Worm (Caenorhabditis elegans): ENCODE data around the gene K11H3.2.

The K11H3.2 gene

ce11 chrIII:9825073-9825828, 20.9 kb upstream of the K11H3.2 start, which contains the start of gene ZK632.9:
ZK632.9 (minus strand) TSS chrIII:9825432.
- no peak for TF ChIP-seq aly-1 (tag; optimal IDR thresholded peaks at IDR 0.05)

ce11 chrIII:9826005-9826404, 20.2 kb upstream of the K11H3.2 start:
- no peak for TF ChIP-seq hmg-4 (GFP tag; optimal IDR thresholded peaks at IDR 0.05)
- TF ChIP-seq scrt-1 (GFP tag; IDR thresholded peaks at IDR 0.05), result no peak
- TF ChIP-seq flt-1 (GFP tag; IDR thresholded peaks at IDR 0.05), result no peak
- no peak for TF ChIP-seq tbx-37 (GFP tag; conservative IDR thresholded peaks at IDR 0.05)
- TF ChIP-seq ama-1 (optimal IDR thresholded peaks at IDR 0.05), result no peak
- TF ChIP-seq ets-7 (tag; optimal IDR thresholded peaks at IDR 0.05), result no peak
- TF ChIP-seq ceh-13 (GFP tag; optimal IDR thresholded peaks at IDR 0.05), result no peak
- TF ChIP-seq hmbx-1 (tag; optimal IDR thresholded peaks at IDR 0.05), result no peak
- TF ChIP-seq tbx-11 (GFP tag; IDR thresholded peaks at IDR 0.05), result no peak
- TF ChIP-seq B0310.2 (tag; optimal IDR thresholded peaks at IDR 0.05), result no peak
- no peak for TF ChIP-seq ceh-36 (tag; optimal IDR thresholded peaks at IDR 0.05)

ce11 chrIII:9827163-9827951, 18.8 kb upstream of the K11H3.2 start, which contains the start of the genes ZK632.10 and ZK632.11:
ZK632.10 (minus strand) TSS chrIII:9827722.
ZK632.11 (plus strand) TSS chrIII:9827915.
- TF ChIP-seq ceh-13 (GFP tag; optimal IDR thresholded peaks at IDR 0.05), result no peak

- no peak for TF ChIP-seq aly-1 (tag; optimal IDR thresholded peaks at IDR 0.05)
Measured at ce11 chrIII:9830502-9830901, 15.7 kb upstream of the K11H3.2 start, which contains the start of gene ZK632.12. ZK632.12 (plus strand) TSS chrIII:9830802.

ce11 chrIII:9832569-9832968, 13.6 kb upstream of the K11H3.2 start:
- TF ChIP-seq aly-1 (tag; optimal IDR thresholded peaks at IDR 0.05) (no peak), ceh-13 (GFP tag; optimal IDR thresholded peaks at IDR 0.05) (no peak), B0310.2 (tag; optimal IDR thresholded peaks at IDR 0.05) (no peak), hnd-1 (tag; optimal IDR thresholded peaks at IDR 0.05) (no peak), scrt-1 (GFP tag; IDR thresholded peaks at IDR 0.05) (no peak), hmg-4 (GFP tag; optimal IDR thresholded peaks at IDR 0.05) (no peak), sea-1 (GFP tag; conservative IDR thresholded peaks at IDR 0.05) (no peak), tbx-11 (GFP tag; IDR thresholded peaks at IDR 0.05) (no peak), tra-4 (tag; optimal IDR thresholded peaks at IDR 0.05) (no peak), ets-7 (tag; optimal IDR thresholded peaks at IDR 0.05) (no peak), tbx-37 (GFP tag; conservative IDR thresholded peaks at IDR 0.05) (no peak), hmbx-1 (tag; optimal IDR thresholded peaks at IDR 0.05) (no peak), F13C5.2 (tag; optimal IDR thresholded peaks at IDR 0.05) (no peak), ama-1 (optimal IDR thresholded peaks at IDR 0.05) (no peak), flt-1 (GFP tag; IDR thresholded peaks at IDR 0.05) (no peak), ceh-36 (tag; optimal IDR thresholded peaks at IDR 0.05) (no peak), pes-1 (GFP tag; IDR thresholded peaks at IDR 0.05) (no peak)

- TF ChIP-seq tbx-37 (GFP tag; conservative IDR thresholded peaks at IDR 0.05), result no peak
- TF ChIP-seq hmbx-1 (tag; optimal IDR thresholded peaks at IDR 0.05), result no peak
- no peak for TF ChIP-seq pes-1 (GFP tag; IDR thresholded peaks at IDR 0.05)
- TF ChIP-seq tbx-11 (GFP tag; IDR thresholded peaks at IDR 0.05), result no peak
- TF ChIP-seq tra-4 (tag; optimal IDR thresholded peaks at IDR 0.05), result no peak
- no peak for TF ChIP-seq scrt-1 (GFP tag; IDR thresholded peaks at IDR 0.05)
- no peak for TF ChIP-seq ceh-13 (GFP tag; optimal IDR thresholded peaks at IDR 0.05)
- TF ChIP-seq ceh-36 (tag; optimal IDR thresholded peaks at IDR 0.05), result no peak
- TF ChIP-seq B0310.2 (tag; optimal IDR thresholded peaks at IDR 0.05), result no peak
- TF ChIP-seq ama-1 (optimal IDR thresholded peaks at IDR 0.05), result no peak
Measured at ce11 chrIII:9834888-9835287, 11.3 kb upstream of the K11H3.2 start, which contains the start of gene K11H3.8. K11H3.8 (plus strand) TSS chrIII:9835188.

- TF ChIP-seq scrt-1 (GFP tag; IDR thresholded peaks at IDR 0.05) (no peak), pes-1 (GFP tag; IDR thresholded peaks at IDR 0.05) (no peak), hmg-4 (GFP tag; optimal IDR thresholded peaks at IDR 0.05) (no peak), ceh-13 (GFP tag; optimal IDR thresholded peaks at IDR 0.05) (no peak), hmbx-1 (tag; optimal IDR thresholded peaks at IDR 0.05) (no peak), ama-1 (optimal IDR thresholded peaks at IDR 0.05) (no peak), tbx-37 (GFP tag; conservative IDR thresholded peaks at IDR 0.05) (no peak), F13C5.2 (tag; optimal IDR thresholded peaks at IDR 0.05) (no peak), aly-1 (tag; optimal IDR thresholded peaks at IDR 0.05) (no peak), tbx-11 (GFP tag; IDR thresholded peaks at IDR 0.05) (no peak), ets-7 (tag; optimal IDR thresholded peaks at IDR 0.05) (no peak), flt-1 (GFP tag; IDR thresholded peaks at IDR 0.05) (no peak), B0310.2 (tag; optimal IDR thresholded peaks at IDR 0.05) (no peak), sea-1 (GFP tag; conservative IDR thresholded peaks at IDR 0.05) (no peak), tra-4 (tag; optimal IDR thresholded peaks at IDR 0.05) (no peak)
Measured at ce11 chrIII:9843715-9844114, 2.5 kb upstream of the K11H3.2 start, which contains the start of gene K11H3.5. K11H3.5 (plus strand) TSS chrIII:9843768.

- TF ChIP-seq tbx-37 (GFP tag; conservative IDR thresholded peaks at IDR 0.05) (no peak), hmg-4 (GFP tag; optimal IDR thresholded peaks at IDR 0.05) (no peak), hmbx-1 (tag; optimal IDR thresholded peaks at IDR 0.05) (no peak), ets-7 (tag; optimal IDR thresholded peaks at IDR 0.05) (no peak), ceh-13 (GFP tag; optimal IDR thresholded peaks at IDR 0.05) (no peak), F13C5.2 (tag; optimal IDR thresholded peaks at IDR 0.05) (no peak), sea-1 (GFP tag; conservative IDR thresholded peaks at IDR 0.05) (no peak), hnd-1 (tag; optimal IDR thresholded peaks at IDR 0.05) (no peak), ceh-36 (tag; optimal IDR thresholded peaks at IDR 0.05) (no peak), B0310.2 (tag; optimal IDR thresholded peaks at IDR 0.05) (no peak), aly-1 (tag; optimal IDR thresholded peaks at IDR 0.05) (no peak), tbx-11 (GFP tag; IDR thresholded peaks at IDR 0.05) (no peak), scrt-1 (GFP tag; IDR thresholded peaks at IDR 0.05) (no peak), tra-4 (tag; optimal IDR thresholded peaks at IDR 0.05) (no peak)
Measured at ce11 chrIII:9848083-9848482, 1.9 kb downstream of the K11H3.2 start, which contains the start of gene mrpl-36. mrpl-36 (minus strand) TSS chrIII:9848116.

All from whole organism, early embryonic.